Fruit fly (Drosophila melanogaster): Measurements from ENCODE around the gene Hipk.

The Hipk gene

dm6 chr3L:552950-553349 is 10.1 kb downstream of the Hipk start (continued):
- TF ChIP-seq Sox102F (GFP tag; optimal IDR thresholded peaks at IDR 0.05): peak; percentile 74
- TF ChIP-seq scrt (GFP tag; optimal IDR thresholded peaks at IDR 0.05): peak; percentile 50
- TF ChIP-seq Med (GFP tag): peak; percentile 97
- no peak for TF ChIP-seq lov (optimal IDR thresholded peaks at IDR 0.05)
- TF ChIP-seq lov (GFP tag; IDR thresholded peaks at IDR 0.05): 0 out of 3 replicates have a peak, but pooled peaks have one; percentile 29
- peak; percentile 28 for TF ChIP-seq gsb-n (tag; optimal IDR thresholded peaks at IDR 0.05)
- TF ChIP-seq Nf-YB (GFP tag; optimal IDR thresholded peaks at IDR 0.05): peak; percentile 18
- TF ChIP-seq ham (GFP tag; IDR thresholded peaks at IDR 0.05): no peak
- peak; percentile 49 for TF ChIP-seq CG31365 (tag; optimal IDR thresholded peaks at IDR 0.05)
- TF ChIP-seq CrebB (tag; optimal IDR thresholded peaks at IDR 0.05): peak; percentile 72
- peak; percentile 65 for TF ChIP-seq CG17328 (GFP tag; IDR thresholded peaks at IDR 0.05)
- peak; percentile 14; the same call in 1 of the 2 replicates for TF ChIP-seq ssp (GFP tag; IDR thresholded peaks at IDR 0.05)
- no peak for TF ChIP-seq hbn (GFP tag; IDR thresholded peaks at IDR 0.05; ENCODE audit: partially characterized antibody)
- TF ChIP-seq Camta (GFP tag; optimal IDR thresholded peaks at IDR 0.05): peak; percentile 60
- TF ChIP-seq Mes4 (GFP tag; optimal IDR thresholded peaks at IDR 0.05): peak; percentile 24
- no peak; the same call in 1 of the 2 replicates for TF ChIP-seq CG10959 (GFP tag; IDR thresholded peaks at IDR 0.05)
- no peak for TF ChIP-seq pros (GFP tag; optimal IDR thresholded peaks at IDR 0.05)
- no peak for TF ChIP-seq Vsx1 (GFP tag; optimal IDR thresholded peaks at IDR 0.05)
- TF ChIP-seq Hey (tag; optimal IDR thresholded peaks at IDR 0.05): peak; percentile 1
- peak; percentile 69 for TF ChIP-seq org-1 (GFP tag; optimal IDR thresholded peaks at IDR 0.05)
- TF ChIP-seq fu2 (GFP tag; optimal IDR thresholded peaks at IDR 0.05): peak; percentile 16
- TF ChIP-seq CG31441 (GFP tag; IDR thresholded peaks at IDR 0.05): peak; percentile 65; the same call in 1 of the 2 replicates
- peak; percentile 55; the same call in 1 of the 3 replicates for TF ChIP-seq gce (GFP tag; IDR thresholded peaks at IDR 0.05)
- TF ChIP-seq croc (GFP tag; conservative IDR thresholded peaks at IDR 0.05): no peak; the same call in 2 of the 3 replicates
- TF ChIP-seq CG3847 (GFP tag; IDR thresholded peaks at IDR 0.05): peak; percentile 64
- peak; percentile 15 for TF ChIP-seq Deaf1 (tag; optimal IDR thresholded peaks at IDR 0.05)
- TF ChIP-seq knrl (GFP tag; IDR thresholded peaks at IDR 0.05; ENCODE audit: partially characterized antibody): no peak
- no peak for TF ChIP-seq psq (GFP tag; optimal IDR thresholded peaks at IDR 0.05)
- peak; percentile 39 for TF ChIP-seq gro (GFP tag; optimal IDR thresholded peaks at IDR 0.05)
- TF ChIP-seq kni (GFP tag; optimal IDR thresholded peaks at IDR 0.05): no peak
- TF ChIP-seq sc (optimal IDR thresholded peaks at IDR 0.05): no peak
- TF ChIP-seq sc (GFP tag; optimal IDR thresholded peaks at IDR 0.05): no peak
- peak; percentile 53 to 80 for TF ChIP-seq Hr51 (GFP tag; optimal IDR thresholded peaks at IDR 0.05)
- TF ChIP-seq Gug (GFP tag; IDR thresholded peaks at IDR 0.05): peak; percentile 66; the same call in 3 of the 4 replicates
- TF ChIP-seq chinmo (GFP tag; IDR thresholded peaks at IDR 0.05; ENCODE audit: partially characterized antibody): peak; percentile 76; the same call in 1 of the 4 replicates
- peak; percentile 81 for TF ChIP-seq ranshi (GFP tag; IDR thresholded peaks at IDR 0.05)
- no peak for TF ChIP-seq HLHmδ (GFP tag; optimal IDR thresholded peaks at IDR 0.05)
- TF ChIP-seq kay (GFP tag; optimal IDR thresholded peaks at IDR 0.05): no peak
- peak; percentile 45; the same call in 1 of the 2 replicates for TF ChIP-seq CG7372 (GFP tag; IDR thresholded peaks at IDR 0.05)
- TF ChIP-seq CG12942 (GFP tag; optimal IDR thresholded peaks at IDR 0.05): peak; percentile 37
- peak; percentile 54 for TF ChIP-seq jumu (GFP tag; optimal IDR thresholded peaks at IDR 0.05)
- TF ChIP-seq Dip2 (GFP tag; IDR thresholded peaks at IDR 0.05): no peak
- TF ChIP-seq CG18011 (GFP tag; optimal IDR thresholded peaks at IDR 0.05): peak; percentile 33
- peak; percentile 28 for TF ChIP-seq CG8281 (tag; optimal IDR thresholded peaks at IDR 0.05)
- TF ChIP-seq CG14667 (GFP tag; IDR thresholded peaks at IDR 0.05): peak; percentile 62
- TF ChIP-seq CG8944 (GFP tag; optimal IDR thresholded peaks at IDR 0.05): peak; percentile 65
- TF ChIP-seq fd64A (GFP tag; optimal IDR thresholded peaks at IDR 0.05): peak; percentile 9
- TF ChIP-seq zfh1 (GFP tag; IDR thresholded peaks at IDR 0.05): peak; percentile 72
- TF ChIP-seq CG17612 (GFP tag; IDR thresholded peaks at IDR 0.05): 0 out of 2 replicates have a peak, but pooled peaks have one; percentile 4
- no peak for TF ChIP-seq B-H2 (GFP tag; optimal IDR thresholded peaks at IDR 0.05)

Data from whole organism, embryonic.